Worm (Caenorhabditis elegans) whole organism, L4/young adult: ENCODE results near the gene T21D12.14.

Experiments used
- W03F9.2 ChIP-seq: fragments of 150-350 bp; optimal IDR thresholded peaks from 2 replicates; lab custom pipeline; 2014; ENCODE audit warnings: missing biosample characterization, missing genetic modification characterization
- dao-5 ChIP-seq: sonication (generic microtip); optimal IDR thresholded peaks from 2 replicates; lab custom pipeline; 2016; ENCODE audit warnings: missing genotype, missing genetic modification characterization, moderate library complexity, missing compliant biosample characterization
- him-1 ChIP-seq: sonication (generic microtip); optimal IDR thresholded peaks from 2 replicates; lab custom pipeline; 2016; ENCODE audit warnings: missing genotype, missing genetic modification reagents, missing genetic modification characterization, missing compliant biosample characterization

T21D12.14 gene

ce11 chrIV:247494-247893 is 40.4 kb downstream of the T21D12.14 start:
- TF ChIP-seq him-1 (tag; lab: Kevin White, UChicago) (no peak), dao-5 (tag; lab: Kevin White, UChicago) (no peak), W03F9.2 (no peak)

ce11 chrIV:244843-245242 is 43.1 kb downstream of the T21D12.14 start, which contains the start of gene aass-1:
Gene aass-1 (plus strand): TSS chrIV:245143.
- TF ChIP-seq W03F9.2 (no peak), dao-5 (tag; lab: Kevin White, UChicago) (no peak), him-1 (tag; lab: Kevin White, UChicago) (no peak)

- no peak for TF ChIP-seq dao-5 (tag; lab: Kevin White, UChicago)
- no peak for TF ChIP-seq W03F9.2
- TF ChIP-seq him-1 (tag; lab: Kevin White, UChicago): no peak
Observed at ce11 chrIV:244278-244677, 43.6 kb downstream of the T21D12.14 start.

ce11 chrIV:240257-240754 is 47.6 kb downstream of the T21D12.14 start, which contains the start of the genes fnta-1 and cogc-8:
Gene fnta-1 (minus strand): TSS chrIV:240307.
Gene cogc-8 (plus strand): TSS chrIV:240451.
- TF ChIP-seq W03F9.2 (no peak), him-1 (tag; lab: Kevin White, UChicago) (no peak), dao-5 (tag; lab: Kevin White, UChicago) (no peak)

ce11 chrIV:237350-237749 is 50.6 kb downstream of the T21D12.14 start, which contains the start of gene ints-13:
Gene ints-13 (minus strand): TSS chrIV:237450.
- TF ChIP-seq W03F9.2 (no peak), him-1 (tag; lab: Kevin White, UChicago) (no peak)
